Worm (Caenorhabditis elegans): ENCODE data around the gene uvs-1.

Gene uvs-1

DNA sequence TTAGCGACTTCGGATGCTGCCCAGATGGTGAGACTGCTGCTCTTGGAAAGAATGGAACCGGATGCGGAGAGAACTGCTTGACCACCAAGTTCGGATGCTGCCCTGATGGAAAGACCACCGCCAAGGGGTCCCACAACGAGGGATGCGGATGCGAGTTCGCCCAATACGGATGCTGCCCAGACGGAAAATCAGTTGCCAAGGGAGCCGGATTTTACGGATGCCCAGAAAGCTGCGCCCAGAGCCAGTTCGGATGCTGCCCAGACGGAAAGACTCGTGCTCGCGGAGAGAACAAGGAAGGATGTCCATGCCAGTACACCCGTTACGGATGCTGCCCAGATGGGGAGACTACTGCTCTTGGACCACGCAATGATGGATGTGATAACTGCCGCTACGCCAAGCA, 26.9 kb upstream of the uvs-1 start:
- no peak for TF ChIP-seq aly-2 (tag; optimal IDR thresholded peaks at IDR 0.05)
- no peak for TF ChIP-seq unc-39 (tag; optimal IDR thresholded peaks at IDR 0.05)
- no peak for TF ChIP-seq sma-3 (GFP tag; optimal IDR thresholded peaks at IDR 0.05)
- no peak for TF ChIP-seq nhr-237 (tag; optimal IDR thresholded peaks at IDR 0.05)
- no peak for TF ChIP-seq peb-1 (tag; optimal IDR thresholded peaks at IDR 0.05)
- TF ChIP-seq ceh-16 (tag; optimal IDR thresholded peaks at IDR 0.05): no peak
- no peak for TF ChIP-seq lsy-2 (tag; optimal IDR thresholded peaks at IDR 0.05)
- TF ChIP-seq mbf-1 (tag; optimal IDR thresholded peaks at IDR 0.05): no peak
- no peak for TF ChIP-seq elt-3 (tag; optimal IDR thresholded peaks at IDR 0.05)
- TF ChIP-seq sem-4 (tag; optimal IDR thresholded peaks at IDR 0.05): no peak
- TF ChIP-seq nhr-11 (tag; optimal IDR thresholded peaks at IDR 0.05): no peak
- no peak for TF ChIP-seq skn-1 (tag; optimal IDR thresholded peaks at IDR 0.05)
- no peak for TF ChIP-seq mdl-1 (tag; optimal IDR thresholded peaks at IDR 0.05)
- no peak for TF ChIP-seq Y55F3AM.14 (GFP tag; optimal IDR thresholded peaks at IDR 0.05)
- TF ChIP-seq zag-1 (tag; optimal IDR thresholded peaks at IDR 0.05): no peak
- TF ChIP-seq unc-55 (GFP tag; optimal IDR thresholded peaks at IDR 0.05): no peak
- no peak for TF ChIP-seq lin-39 (tag; optimal IDR thresholded peaks at IDR 0.05)
- TF ChIP-seq nhr-23 (tag; optimal IDR thresholded peaks at IDR 0.05): no peak
- TF ChIP-seq blmp-1 (tag; optimal IDR thresholded peaks at IDR 0.05; ENCODE audit: insufficient read depth): no peak
- no peak for TF ChIP-seq sma-9 (GFP tag; optimal IDR thresholded peaks at IDR 0.05)
- TF ChIP-seq sma-9 (tag; optimal IDR thresholded peaks at IDR 0.05): no peak

DNA sequence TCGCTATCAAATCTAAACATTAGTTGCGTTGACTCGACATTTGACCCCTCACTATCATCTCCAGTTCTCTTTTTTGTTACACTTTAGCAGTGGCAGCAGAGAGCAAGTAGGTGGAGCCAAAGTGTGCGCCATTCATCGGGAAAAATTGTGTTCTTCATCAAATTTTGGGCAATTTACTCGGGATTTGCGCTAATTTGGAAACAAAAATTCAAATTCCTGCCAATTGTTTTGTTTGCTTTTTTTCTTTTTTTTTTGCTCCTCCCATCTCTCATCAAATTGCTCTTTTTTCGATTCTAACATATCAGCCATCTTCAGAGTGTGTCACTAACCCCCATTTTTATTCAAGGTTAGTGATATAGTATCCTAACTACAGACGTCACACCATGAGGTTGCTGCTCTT, 22.9 kb upstream of the uvs-1 start, which contains the start of gene mig-6:
TSS of gene mig-6 (plus strand) at position 301 of the 400 bp plus-strand sequence.
- TF ChIP-seq dmd-4 (tag; optimal IDR thresholded peaks at IDR 0.05) (no peak), Y55F3AM.14 (GFP tag; optimal IDR thresholded peaks at IDR 0.05) (no peak), blmp-1 (tag; optimal IDR thresholded peaks at IDR 0.05; ENCODE audit: insufficient read depth) (no peak), elt-3 (tag; optimal IDR thresholded peaks at IDR 0.05) (no peak), nhr-25 (tag; optimal IDR thresholded peaks at IDR 0.05) (no peak), sem-4 (tag; optimal IDR thresholded peaks at IDR 0.05) (no peak), snpc-4 (tag; optimal IDR thresholded peaks at IDR 0.05) (no peak), nhr-77 (tag; optimal IDR thresholded peaks at IDR 0.05) (no peak), ztf-11 (tag; optimal IDR thresholded peaks at IDR 0.05) (no peak), lsy-2 (tag; optimal IDR thresholded peaks at IDR 0.05) (no peak), mdl-1 (tag; optimal IDR thresholded peaks at IDR 0.05) (no peak), unc-62 (GFP tag; optimal IDR thresholded peaks at IDR 0.05) (no peak)

- TF ChIP-seq ama-1 (optimal IDR thresholded peaks at IDR 0.05): no peak
- TF ChIP-seq nhr-77 (tag; optimal IDR thresholded peaks at IDR 0.05): no peak
- no peak for TF ChIP-seq blmp-1 (tag; optimal IDR thresholded peaks at IDR 0.05; ENCODE audit: insufficient read depth)
- TF ChIP-seq egl-27 (tag; optimal IDR thresholded peaks at IDR 0.05): no peak
- TF ChIP-seq nhr-237 (tag; optimal IDR thresholded peaks at IDR 0.05): no peak
- TF ChIP-seq C34F6.9 (tag; optimal IDR thresholded peaks at IDR 0.05): no peak
- TF ChIP-seq sma-9 (GFP tag; optimal IDR thresholded peaks at IDR 0.05): no peak
- TF ChIP-seq sma-9 (tag; optimal IDR thresholded peaks at IDR 0.05): no peak
- TF ChIP-seq alr-1 (tag; optimal IDR thresholded peaks at IDR 0.05): no peak
- no peak for TF ChIP-seq sem-4 (tag; optimal IDR thresholded peaks at IDR 0.05)
- no peak for TF ChIP-seq sma-3 (GFP tag; optimal IDR thresholded peaks at IDR 0.05)
- no peak for TF ChIP-seq nhr-6 (tag; optimal IDR thresholded peaks at IDR 0.05)
- TF ChIP-seq lin-11 (tag; optimal IDR thresholded peaks at IDR 0.05): no peak
- no peak for TF ChIP-seq dmd-4 (tag; optimal IDR thresholded peaks at IDR 0.05)
- no peak for TF ChIP-seq mdl-1 (tag; optimal IDR thresholded peaks at IDR 0.05)
- no peak for TF ChIP-seq ztf-4 (tag; optimal IDR thresholded peaks at IDR 0.05)
- no peak for TF ChIP-seq lin-13 (GFP tag; optimal IDR thresholded peaks at IDR 0.05)
Measured at ce11 chrV:7826362-7826761, 22.4 kb upstream of the uvs-1 start.

DNA sequence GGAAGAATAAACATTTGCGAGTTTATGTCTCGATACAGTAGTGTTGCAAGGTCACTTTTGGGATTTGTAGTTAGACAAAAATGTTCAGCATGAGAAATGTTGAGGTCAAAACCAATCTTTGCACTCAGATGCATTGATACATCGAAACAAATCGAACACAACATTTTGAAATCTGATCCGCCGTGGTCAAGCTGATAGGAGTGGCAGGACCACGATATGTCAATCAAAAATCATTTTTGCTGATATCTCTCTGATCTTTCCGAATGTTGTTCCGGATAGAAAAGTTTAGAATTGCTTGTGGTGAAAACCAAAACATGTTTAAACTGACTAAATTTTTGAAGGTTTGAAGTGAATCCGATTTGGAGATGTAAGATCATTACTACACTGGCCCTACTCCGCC, 21.8 kb upstream of the uvs-1 start:
- peak; percentile 4 for TF ChIP-seq F13H6.1 (tag; optimal IDR thresholded peaks at IDR 0.05)
- TF ChIP-seq elt-3 (tag; optimal IDR thresholded peaks at IDR 0.05): no peak
- no peak for TF ChIP-seq lin-11 (tag; optimal IDR thresholded peaks at IDR 0.05)

DNA sequence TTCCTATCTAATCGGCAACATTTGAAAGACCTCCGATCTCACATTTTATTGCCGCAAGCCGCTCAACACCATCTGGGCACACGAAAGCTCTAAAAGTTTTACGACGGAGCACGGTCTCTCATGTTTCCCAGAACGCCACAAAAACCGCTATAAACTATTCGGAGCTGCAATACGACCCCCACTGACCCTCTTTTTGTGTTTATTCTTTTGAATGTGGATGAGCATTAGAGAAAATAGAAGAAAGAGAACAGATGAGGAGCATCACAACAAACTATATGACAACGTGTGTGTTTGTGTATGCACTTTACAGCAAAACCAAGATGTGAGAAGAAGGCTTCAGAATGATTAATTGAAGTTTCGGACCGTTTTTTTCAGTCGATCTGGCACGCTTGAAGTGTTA, 20.1 kb upstream of the uvs-1 start:
- TF ChIP-seq skn-1 (tag; optimal IDR thresholded peaks at IDR 0.05) (no peak), ama-1 (optimal IDR thresholded peaks at IDR 0.05) (no peak), nhr-237 (tag; optimal IDR thresholded peaks at IDR 0.05) (no peak), lin-11 (tag; optimal IDR thresholded peaks at IDR 0.05) (no peak), nhr-11 (tag; optimal IDR thresholded peaks at IDR 0.05) (no peak), lsy-2 (tag; optimal IDR thresholded peaks at IDR 0.05) (no peak), blmp-1 (tag; optimal IDR thresholded peaks at IDR 0.05; ENCODE audit: insufficient read depth) (no peak), mab-5 (tag; optimal IDR thresholded peaks at IDR 0.05) (no peak), gmeb-1 (tag; optimal IDR thresholded peaks at IDR 0.05) (no peak), nhr-12 (tag; optimal IDR thresholded peaks at IDR 0.05) (no peak)
